Worm (Caenorhabditis elegans) whole organism, L4 larva: Measurements from ENCODE around the gene nhr-186.
A peak's percentile ranks its signal among the peaks of the same experiment; 100 is the strongest.

Experiments
- F26F4.8 ChIP-seq: fragments of 200-800 bp; sonication (Bioruptor generic); conservative IDR thresholded peaks from 2 replicates; pipeline ENCODE4 v1.3.6; 2022; ENCODE audit warnings: missing genetic modification characterization, missing compliant biosample characterization
- F37D6.2 ChIP-seq: sonication (generic microtip); optimal IDR thresholded peaks from 2 replicates; lab custom pipeline; 2016; ENCODE audit warnings: mild to moderate bottlenecking, missing genetic modification characterization, missing compliant biosample characterization
- F44E2.7 ChIP-seq: fragments of 200-800 bp; sonication (Bioruptor generic); IDR thresholded peaks from 2 replicates; pipeline ENCODE4 v2.1.2; 2022; ENCODE audit warnings: missing genetic modification characterization, missing compliant biosample characterization
- Y5F2A.4 ChIP-seq: fragments of 200-800 bp; sonication (Bioruptor generic); optimal IDR thresholded peaks from 2 replicates; lab custom pipeline; 2018; ENCODE audit warnings: mild to moderate bottlenecking, missing genetic modification characterization, missing compliant biosample characterization
- ZK337.2 ChIP-seq: fragments of 200-800 bp; sonication (Bioruptor generic); IDR thresholded peaks from 2 replicates; pipeline ENCODE4 v1.3.6; 2022; ENCODE audit warnings: missing genetic modification reagents, missing genetic modification characterization, missing compliant biosample characterization
- aha-1 ChIP-seq: fragments of 150-350 bp; peaks from one replicate; lab custom pipeline; 2014; ENCODE audit warnings: missing biosample characterization, missing genetic modification characterization
- ceh-28 ChIP-seq: fragments of 150-350 bp; optimal IDR thresholded peaks from 2 replicates; lab custom pipeline; 2014; ENCODE audit warnings: missing biosample characterization, missing genetic modification reagents, missing genetic modification characterization
- ceh-82 ChIP-seq: sonication (generic microtip); optimal IDR thresholded peaks from 2 replicates; lab custom pipeline; 2017; ENCODE audit warnings: missing biosample characterization, missing genetic modification characterization
- ces-1 ChIP-seq: fragments of 150-350 bp; sonication (generic microtip); optimal IDR thresholded peaks from 4 replicates; lab custom pipeline; 2014; ENCODE audit warnings: missing biosample characterization, missing genetic modification reagents, missing genetic modification characterization
- ctbp-1 ChIP-seq: fragments of 200-800 bp; sonication (Bioruptor generic); IDR thresholded peaks from 2 replicates; pipeline ENCODE4 v1.3.6; 2022; ENCODE audit warnings: missing genetic modification reagents, missing genetic modification characterization, missing compliant biosample characterization
- daf-16 ChIP-seq, 3 experiments: sonication (generic microtip); optimal IDR thresholded peaks; 2 replicates each; lab custom pipeline; 2016 to 2017; ENCODE audit warnings: missing genetic modification characterization in 3 of 3, missing genetic modification reagents in 3 of 3, mild to moderate bottlenecking in 2 of 3, missing compliant biosample characterization in 2 of 3, missing biosample characterization in 1 of 3, moderate library complexity in 1 of 3
- daf-19 ChIP-seq: fragments of 200-800 bp; sonication (Bioruptor generic); conservative IDR thresholded peaks from 2 replicates; pipeline ENCODE4 v1.3.6; 2022; ENCODE audit warnings: missing genetic modification characterization, missing compliant biosample characterization
- dmd-9 ChIP-seq: fragments of 200-800 bp; sonication (Bioruptor generic); IDR thresholded peaks from 2 replicates; pipeline ENCODE4 v1.3.6; 2022; ENCODE audit warnings: missing genetic modification reagents, missing genetic modification characterization, missing compliant biosample characterization
- duxl-1 ChIP-seq: sonication (generic microtip); optimal IDR thresholded peaks from 2 replicates; lab custom pipeline; 2016; ENCODE audit warnings: mild to moderate bottlenecking, missing genetic modification characterization, moderate library complexity, missing compliant biosample characterization; ENCODE audit not compliant: poor library complexity
- egl-43 ChIP-seq: fragments of 200-800 bp; sonication (Bioruptor generic); IDR thresholded peaks from 2 replicates; pipeline ENCODE4 v1.3.6; 2022; ENCODE audit warnings: missing genetic modification reagents, missing genetic modification characterization, missing compliant biosample characterization
- fkh-10 ChIP-seq: fragments of 150-350 bp; optimal IDR thresholded peaks from 2 replicates; lab custom pipeline; 2014; ENCODE audit warnings: missing biosample characterization, missing genetic modification reagents, missing genetic modification characterization
- hlh-11 ChIP-seq: fragments of 200-800 bp; sonication (Bioruptor generic); optimal IDR thresholded peaks from 2 replicates; lab custom pipeline; 2018; ENCODE audit warnings: mild to moderate bottlenecking, missing genetic modification characterization, missing compliant biosample characterization
- lin-15B ChIP-seq: fragments of 150-350 bp; sonication (generic microtip); optimal IDR thresholded peaks from 3 replicates; lab custom pipeline; 2014; ENCODE audit warnings: missing biosample characterization, missing genetic modification characterization
- lin-38 ChIP-seq: fragments of 200-800 bp; sonication (Bioruptor generic); IDR thresholded peaks from 2 replicates; pipeline ENCODE4 v1.3.6; 2022; ENCODE audit warnings: missing genetic modification reagents, missing genetic modification characterization, missing compliant biosample characterization
- madf-5 ChIP-seq, 2 experiments: fragments of 200-800 bp; sonication (Bioruptor generic); IDR thresholded peaks; 2 replicates each; pipeline ENCODE4 v1.3.6; 2022; ENCODE audit warnings: missing compliant biosample characterization in 2 of 2, missing genetic modification characterization in 2 of 2
- madf-9 ChIP-seq: fragments of 200-800 bp; sonication (Bioruptor generic); conservative IDR thresholded peaks from 2 replicates; pipeline ENCODE4 v1.3.6; 2022; ENCODE audit warnings: missing genetic modification reagents, missing genetic modification characterization, missing compliant biosample characterization
- mxl-3 ChIP-seq: fragments of 200-800 bp; sonication (Bioruptor generic); optimal IDR thresholded peaks from 2 replicates; lab custom pipeline; 2018; ENCODE audit warnings: mild to moderate bottlenecking, missing genetic modification characterization, missing compliant biosample characterization
- nhr-25 ChIP-seq: sonication (generic microtip); optimal IDR thresholded peaks from 2 replicates; lab custom pipeline; 2017; ENCODE audit warnings: missing genetic modification characterization, mild to moderate bottlenecking, missing compliant biosample characterization, antibody characterized with exemption, moderate library complexity, borderline replicate concordance; ENCODE audit not compliant: insufficient read depth
- nhr-28 ChIP-seq: fragments of 150-350 bp; optimal IDR thresholded peaks from 2 replicates; lab custom pipeline; 2014; ENCODE audit warnings: missing biosample characterization, missing genetic modification characterization
- nhr-77 ChIP-seq: fragments of 150-350 bp; optimal IDR thresholded peaks from 2 replicates; lab custom pipeline; 2014; ENCODE audit warnings: missing biosample characterization, missing genetic modification characterization
- php-3 ChIP-seq: fragments of 200-800 bp; sonication (Bioruptor generic); IDR thresholded peaks from 2 replicates; pipeline ENCODE4 v1.3.6; 2022; ENCODE audit warnings: missing genetic modification reagents, missing genetic modification characterization, missing compliant biosample characterization
- pqm-1 ChIP-seq: sonication (generic microtip); optimal IDR thresholded peaks from 2 replicates; lab custom pipeline; 2017; ENCODE audit warnings: missing biosample characterization, missing genetic modification characterization
- saeg-2 ChIP-seq: fragments of 200-800 bp; sonication (Bioruptor generic); IDR thresholded peaks from 2 replicates; pipeline ENCODE4 v1.3.6; 2022; ENCODE audit warnings: missing genetic modification reagents, missing genetic modification characterization, missing compliant biosample characterization
- tra-1 ChIP-seq: fragments of 200-800 bp; sonication (Bioruptor generic); IDR thresholded peaks from 2 replicates; pipeline ENCODE4 v1.3.6; 2022; ENCODE audit warnings: missing genetic modification reagents, missing genetic modification characterization, missing compliant biosample characterization
- zag-1 ChIP-seq: fragments of 150-350 bp; optimal IDR thresholded peaks from 2 replicates; lab custom pipeline; 2014; ENCODE audit warnings: missing biosample characterization, missing genetic modification characterization
- zfp-3 ChIP-seq: fragments of 200-800 bp; sonication (Bioruptor generic); conservative IDR thresholded peaks from 2 replicates; pipeline ENCODE4 v1.3.6; 2022; ENCODE audit warnings: missing genetic modification reagents, missing genetic modification characterization, missing compliant biosample characterization

nhr-186 gene

ce11 chrV:3889113-3889512, 34.4 kb upstream of the nhr-186 start, which contains the start of gene C17E7.13:
C17E7.13 (minus strand) TSS chrV:3889288.
- TF ChIP-seq F37D6.2 (tag; lab: Kevin White, UChicago) (no peak), pqm-1 (tag; lab: Kevin White, UChicago) (peak; percentile 61), nhr-28 (peak; percentile 39), daf-16 (GFP tag; optimal IDR thresholded peaks at IDR 0.05; lab: Kevin White, UChicago) (no peak), daf-16 (tag; optimal IDR thresholded peaks at IDR 0.05; lab: Kevin White, UChicago) (peak; percentile 49)

- TF ChIP-seq ceh-82 (tag; lab: Kevin White, UChicago): no peak
- no peak for TF ChIP-seq nhr-25 (tag; lab: Kevin White, UChicago)
- no peak for TF ChIP-seq nhr-28
- TF ChIP-seq duxl-1: no peak
- TF ChIP-seq hlh-11 (tag; lab: Kevin White, UChicago): no peak
- TF ChIP-seq lin-15B (tag; lab: Kevin White, UChicago): no peak
- TF ChIP-seq nhr-77 (tag; lab: Kevin White, UChicago): no peak
- TF ChIP-seq tra-1 (GFP tag; lab: Robert Waterston, UW): no peak
- no peak for TF ChIP-seq ZK337.2 (GFP tag; lab: Robert Waterston, UW)
- no peak for TF ChIP-seq saeg-2 (GFP tag; lab: Robert Waterston, UW)
- no peak for TF ChIP-seq ceh-28 (tag; lab: Kevin White, UChicago)
These were observed 31.4 kb upstream of the nhr-186 start, which contains the start of gene nhr-124 for ce11 chrV:3886104-3886503. nhr-124 (minus strand) TSS chrV:3886204.

- TF ChIP-seq aha-1 (peak; percentile 90), F26F4.8 (GFP tag; lab: Robert Waterston, UW) (no peak), F44E2.7 (no peak)
These were observed 29.8 kb upstream of the nhr-186 start for ce11 chrV:3884550-3884949.

ce11 chrV:3878223-3878622, 23.5 kb upstream of the nhr-186 start, which contains the start of gene nhr-159:
nhr-159 (minus strand) TSS chrV:3878323.
- no peak for TF ChIP-seq madf-5 (GFP tag; IDR thresholded peaks at IDR 0.05; lab: Robert Waterston, UW)
- no peak for TF ChIP-seq ctbp-1 (GFP tag; lab: Robert Waterston, UW)
- no peak for TF ChIP-seq F37D6.2 (tag; lab: Kevin White, UChicago)
- TF ChIP-seq egl-43 (GFP tag; lab: Robert Waterston, UW): no peak
- no peak for TF ChIP-seq dmd-9
- no peak for TF ChIP-seq lin-38
- TF ChIP-seq hlh-11 (tag; lab: Kevin White, UChicago): no peak
- TF ChIP-seq daf-16 (GFP tag; optimal IDR thresholded peaks at IDR 0.05; lab: Kevin White, UChicago): no peak
- TF ChIP-seq daf-16 (tag; optimal IDR thresholded peaks at IDR 0.05; lab: Kevin White, UChicago): no peak
- TF ChIP-seq F44E2.7: no peak
- TF ChIP-seq madf-9: no peak
- no peak for TF ChIP-seq fkh-10 (GFP tag; lab: Kevin White, UChicago)

- no peak for TF ChIP-seq zag-1 (tag; lab: Kevin White, UChicago)
- no peak for TF ChIP-seq zfp-3 (GFP tag; lab: Robert Waterston, UW)
- no peak for TF ChIP-seq Y5F2A.4 (GFP tag; lab: Kevin White, UChicago)
- no peak for TF ChIP-seq mxl-3
- no peak for TF ChIP-seq daf-19
- no peak for TF ChIP-seq php-3 (GFP tag; lab: Robert Waterston, UW)
- no peak for TF ChIP-seq ces-1
These were observed 22.5 kb upstream of the nhr-186 start for ce11 chrV:3877242-3877641.
